Fruit fly (Drosophila melanogaster) whole organism, embryonic: ENCODE measurements around the gene Pits.
A peak's percentile ranks its signal among the peaks of the same experiment; 100 is the strongest.

Experiments used
- Blimp-1 ChIP-seq: fragments of 200-800 bp; sonication (Bioruptor generic); optimal IDR thresholded peaks from 3 replicates; lab custom pipeline; 2018; ENCODE audit warnings: missing biosample characterization, missing genetic modification characterization, mild to moderate bottlenecking, moderate library complexity, missing genetic modification reagents
- C15 ChIP-seq: fragments of 200-800 bp; sonication (Bioruptor generic); IDR thresholded peaks from 3 replicates; pipeline ENCODE4 v1.3.6; 2022; ENCODE audit warnings: missing biosample characterization, missing genetic modification characterization
- CG10147 ChIP-seq: fragments of 200-800 bp; sonication (Bioruptor generic); optimal IDR thresholded peaks from 2 replicates; lab custom pipeline; 2019; ENCODE audit warnings: missing biosample characterization, mild to moderate bottlenecking, missing genetic modification characterization, moderate library complexity
- CG11456 ChIP-seq: fragments of 200-800 bp; sonication (Bioruptor generic); IDR thresholded peaks from 3 replicates; pipeline ENCODE4 v1.3.6; 2022; ENCODE audit warnings: missing biosample characterization, missing genetic modification characterization
- CG12219 ChIP-seq: fragments of 200-800 bp; sonication (Bioruptor generic); optimal IDR thresholded peaks from 3 replicates; lab custom pipeline; 2018; ENCODE audit warnings: missing biosample characterization, mild to moderate bottlenecking, missing genetic modification characterization
- CG12659 ChIP-seq: fragments of 200-800 bp; sonication (Bioruptor generic); optimal IDR thresholded peaks from 3 replicates; lab custom pipeline; 2017; ENCODE audit warnings: mild to moderate bottlenecking, missing biosample characterization, missing genetic modification reagents, missing genetic modification characterization
- CG12942 ChIP-seq: fragments of 200-800 bp; sonication (Bioruptor generic); optimal IDR thresholded peaks from 3 replicates; lab custom pipeline; 2016; ENCODE audit warnings: missing biosample characterization, missing genetic modification characterization
- CG13287 ChIP-seq: fragments of 200-800 bp; sonication (Bioruptor generic); IDR thresholded peaks from 2 replicates; pipeline ENCODE4 v1.3.6; 2022; ENCODE audit warnings: missing biosample characterization, missing genetic modification characterization; ENCODE audit not compliant: partially characterized antibody
- CG14014 ChIP-seq: fragments of 200-800 bp; sonication (Bioruptor generic); IDR thresholded peaks from 2 replicates; pipeline ENCODE4 v1.3.6; 2022; ENCODE audit warnings: missing biosample characterization, missing genetic modification characterization
- CG15073 ChIP-seq: fragments of 200-800 bp; sonication (Bioruptor generic); optimal IDR thresholded peaks from 2 replicates; lab custom pipeline; 2016; ENCODE audit warnings: missing biosample characterization, missing genetic modification characterization
- CG15601 ChIP-seq: fragments of 200-800 bp; sonication (Bioruptor generic); optimal IDR thresholded peaks from 3 replicates; lab custom pipeline; 2019; ENCODE audit warnings: missing biosample characterization, mild to moderate bottlenecking, missing genetic modification characterization, moderate library complexity
- CG17361 ChIP-seq: fragments of 200-800 bp; sonication (Bioruptor generic); IDR thresholded peaks from 3 replicates; pipeline ENCODE4 v1.3.6; 2022; ENCODE audit warnings: missing biosample characterization, missing genetic modification characterization
- CG17912 ChIP-seq: fragments of 200-800 bp; sonication (Bioruptor generic); optimal IDR thresholded peaks from 2 replicates; lab custom pipeline; 2018; ENCODE audit warnings: missing biosample characterization, mild to moderate bottlenecking, missing genetic modification characterization
- CG2712 ChIP-seq: fragments of 200-800 bp; optimal IDR thresholded peaks from 3 replicates; lab custom pipeline; 2019; ENCODE audit warnings: missing biosample characterization, mild to moderate bottlenecking, missing genetic modification characterization, moderate library complexity
- CG30020 ChIP-seq: fragments of 200-800 bp; optimal IDR thresholded peaks from 2 replicates; lab custom pipeline; 2019; ENCODE audit warnings: missing biosample characterization, mild to moderate bottlenecking, missing genetic modification characterization, moderate library complexity
- CG30403 ChIP-seq: fragments of 200-800 bp; sonication (Bioruptor generic); optimal IDR thresholded peaks from 3 replicates; lab custom pipeline; 2016; ENCODE audit warnings: missing biosample characterization, missing genetic modification characterization
- CG30431 ChIP-seq: fragments of 200-800 bp; sonication (Bioruptor generic); optimal IDR thresholded peaks from 2 replicates; lab custom pipeline; 2017; ENCODE audit warnings: missing biosample characterization, missing genetic modification characterization
- CG3065 ChIP-seq: fragments of 200-800 bp; sonication (Bioruptor generic); optimal IDR thresholded peaks from 2 replicates; lab custom pipeline; 2016; ENCODE audit warnings: missing biosample characterization, missing genetic modification characterization
- CG31388 ChIP-seq: fragments of 200-800 bp; sonication (Bioruptor generic); optimal IDR thresholded peaks from 2 replicates; lab custom pipeline; 2016; ENCODE audit warnings: missing biosample characterization, missing genetic modification characterization
- CG3407 ChIP-seq: fragments of 200-800 bp; sonication (Bioruptor generic); optimal IDR thresholded peaks from 2 replicates; lab custom pipeline; 2018; ENCODE audit warnings: missing biosample characterization, mild to moderate bottlenecking, missing genetic modification characterization
- CG6254 ChIP-seq: fragments of 200-800 bp; sonication (Bioruptor generic); optimal IDR thresholded peaks from 3 replicates; lab custom pipeline; 2017; ENCODE audit warnings: mild to moderate bottlenecking, missing biosample characterization, missing genetic modification reagents, missing genetic modification characterization
- CG7745 ChIP-seq: fragments of 200-800 bp; sonication (Bioruptor generic); optimal IDR thresholded peaks from 2 replicates; lab custom pipeline; 2018; ENCODE audit warnings: missing biosample characterization, mild to moderate bottlenecking, missing genetic modification characterization, moderate library complexity
- CG8359 ChIP-seq: fragments of 200-800 bp; sonication (Bioruptor generic); optimal IDR thresholded peaks from 2 replicates; lab custom pipeline; 2017; ENCODE audit warnings: missing biosample characterization, mild to moderate bottlenecking, missing genetic modification characterization, borderline replicate concordance
- CG8478 ChIP-seq: fragments of >200 bp; optimal IDR thresholded peaks from 2 replicates; lab custom pipeline; 2018
- Camta ChIP-seq: fragments of 200-800 bp; sonication (Bioruptor generic); optimal IDR thresholded peaks from 2 replicates; lab custom pipeline; 2016; ENCODE audit warnings: missing biosample characterization, missing genetic modification characterization
- Dref ChIP-seq: fragments of 200-800 bp; sonication (Bioruptor generic); IDR thresholded peaks from 2 replicates; pipeline ENCODE4 v1.3.6; 2022; ENCODE audit warnings: missing biosample characterization, missing genetic modification characterization
- HmgD ChIP-seq: fragments of 200-800 bp; sonication (Bioruptor generic); optimal IDR thresholded peaks from 3 replicates; lab custom pipeline; 2016; ENCODE audit warnings: missing biosample characterization, missing genetic modification characterization
- Hr3 ChIP-seq: fragments of 200-800 bp; sonication (Bioruptor generic); optimal IDR thresholded peaks from 3 replicates; lab custom pipeline; 2016; ENCODE audit warnings: missing biosample characterization, missing genetic modification characterization
- Nf-YB ChIP-seq: fragments of 200-800 bp; sonication (Bioruptor generic); optimal IDR thresholded peaks from 3 replicates; lab custom pipeline; 2019; ENCODE audit warnings: missing biosample characterization, mild to moderate bottlenecking, missing genetic modification characterization, moderate library complexity
- Stat92E ChIP-seq, 3 experiments: fragments of >200 bp in 2 of 3; fragments of 200-800 bp in 1 of 3; sonication (Bioruptor generic) in 1 of 3; optimal IDR thresholded peaks; 2 replicates each; lab custom pipeline; 2017 to 2019; ENCODE audit warnings: missing biosample characterization in 3 of 3, missing genetic modification characterization in 3 of 3, mild to moderate bottlenecking in 1 of 3, moderate library complexity in 1 of 3
- al ChIP-seq: fragments of 200-800 bp; sonication (Bioruptor generic); IDR thresholded peaks from 2 replicates; pipeline ENCODE4 v1.3.6; 2022; ENCODE audit warnings: missing biosample characterization, missing genetic modification characterization
- cato ChIP-seq: fragments of 200-800 bp; sonication (Bioruptor generic); optimal IDR thresholded peaks from 2 replicates; lab custom pipeline; 2016; ENCODE audit warnings: missing biosample characterization, missing genetic modification characterization, borderline replicate concordance
- chn ChIP-seq: fragments of 200-800 bp; sonication (Bioruptor generic); optimal IDR thresholded peaks from 2 replicates; lab custom pipeline; 2016; ENCODE audit warnings: missing biosample characterization, missing genetic modification characterization
- dmrt11E ChIP-seq: fragments of 200-800 bp; sonication (Bioruptor generic); optimal IDR thresholded peaks from 3 replicates; lab custom pipeline; 2018; ENCODE audit warnings: missing biosample characterization, mild to moderate bottlenecking, missing genetic modification characterization, moderate library complexity
- dpn ChIP-seq, 2 experiments: fragments of 200-800 bp; sonication (Bioruptor generic); optimal IDR thresholded peaks; 3 replicates each; lab custom pipeline; 2016; ENCODE audit warnings: missing biosample characterization in 2 of 2, missing genetic modification characterization in 2 of 2
- fu2 ChIP-seq: fragments of 200-800 bp; sonication (Bioruptor generic); optimal IDR thresholded peaks from 2 replicates; lab custom pipeline; 2016; ENCODE audit warnings: missing biosample characterization, missing genetic modification characterization
- ken ChIP-seq: fragments of 200-800 bp; sonication (Bioruptor generic); IDR thresholded peaks from 3 replicates; pipeline ENCODE4 v1.3.6; 2022; ENCODE audit warnings: missing biosample characterization, missing genetic modification characterization
- lilli ChIP-seq: fragments of 200-800 bp; sonication (Bioruptor generic); optimal IDR thresholded peaks from 3 replicates; lab custom pipeline; 2016; ENCODE audit warnings: missing biosample characterization, missing genetic modification characterization
- maf-S ChIP-seq: fragments of 200-800 bp; sonication (Bioruptor generic); optimal IDR thresholded peaks from 2 replicates; lab custom pipeline; 2016; ENCODE audit warnings: missing biosample characterization, missing genetic modification characterization
- nom ChIP-seq: fragments of 200-800 bp; sonication (Bioruptor generic); optimal IDR thresholded peaks from 2 replicates; lab custom pipeline; 2017; ENCODE audit warnings: missing biosample characterization, missing genetic modification characterization, mild to moderate bottlenecking, moderate library complexity, missing genetic modification reagents
- psq ChIP-seq: fragments of 200-800 bp; sonication (Bioruptor generic); optimal IDR thresholded peaks from 2 replicates; lab custom pipeline; 2017; ENCODE audit warnings: missing biosample characterization, missing genetic modification characterization
- sc ChIP-seq, 3 experiments: fragments of >200 bp in 2 of 3; fragments of 200-800 bp in 1 of 3; sonication (Bioruptor generic) in 1 of 3; optimal IDR thresholded peaks; 2 replicates in 2 of 3; 3 replicates in 1 of 3; lab custom pipeline; 2017; ENCODE audit warnings: mild to moderate bottlenecking in 1 of 3, missing biosample characterization in 1 of 3, missing genetic modification characterization in 1 of 3, missing genetic modification reagents in 1 of 3
- seq ChIP-seq: fragments of 200-800 bp; sonication (Bioruptor generic); IDR thresholded peaks from 2 replicates; pipeline ENCODE4 v1.3.6; 2022; ENCODE audit warnings: missing biosample characterization, missing genetic modification characterization
- stwl ChIP-seq: fragments of 200-800 bp; sonication (Bioruptor generic); optimal IDR thresholded peaks from 3 replicates; lab custom pipeline; 2018; ENCODE audit warnings: missing biosample characterization, mild to moderate bottlenecking, missing genetic modification characterization, moderate library complexity
- tll ChIP-seq, 2 experiments: fragments of 200-800 bp in 1 of 2; fragments of >200 bp in 1 of 2; sonication (Bioruptor generic) in 1 of 2; optimal IDR thresholded peaks; 2 replicates each; lab custom pipeline; 2017 to 2019; ENCODE audit warnings: missing biosample characterization in 2 of 2, missing genetic modification characterization in 2 of 2, mild to moderate bottlenecking in 1 of 2, moderate library complexity in 1 of 2
- tup ChIP-seq: fragments of 200-800 bp; sonication (Bioruptor generic); optimal IDR thresholded peaks from 2 replicates; lab custom pipeline; 2016; ENCODE audit warnings: missing biosample characterization, mild to moderate bottlenecking, missing genetic modification characterization, moderate library complexity
- usp ChIP-seq: fragments of >200 bp; optimal IDR thresholded peaks from 2 replicates; lab custom pipeline; 2017; ENCODE audit warnings: missing biosample characterization, missing genetic modification characterization
- wor ChIP-seq: fragments of 200-800 bp; sonication (Bioruptor generic); IDR thresholded peaks from 2 replicates; pipeline ENCODE4 v1.3.6; 2022; ENCODE audit warnings: missing biosample characterization, missing genetic modification characterization
- zen ChIP-seq: fragments of 200-800 bp; sonication (Bioruptor generic); optimal IDR thresholded peaks from 3 replicates; lab custom pipeline; 2018; ENCODE audit warnings: missing biosample characterization, mild to moderate bottlenecking, missing genetic modification characterization, moderate library complexity

Pits gene

dm6 chrX:12546857-12547606 lies 36.0 kb downstream of the Pits start (continued):
- no peak for TF ChIP-seq CG3407 (GFP tag; lab: Kevin White, UChicago)
- TF ChIP-seq cato (GFP tag; lab: Kevin White, UChicago): no peak
- no peak for TF ChIP-seq CG14014 (GFP tag; lab: Robert Waterston, UW)
- TF ChIP-seq C15 (GFP tag; lab: Robert Waterston, UW): no peak
- no peak for TF ChIP-seq CG6254
- TF ChIP-seq CG11456 (GFP tag; lab: Robert Waterston, UW): no peak
- TF ChIP-seq HmgD: no peak
- TF ChIP-seq CG15073 (GFP tag; lab: Kevin White, UChicago): no peak
- TF ChIP-seq CG30020: no peak
- TF ChIP-seq usp (GFP tag; lab: Kevin White, UChicago): no peak
- TF ChIP-seq al: no peak
- no peak for TF ChIP-seq wor
- TF ChIP-seq psq: no peak
- TF ChIP-seq dpn (GFP tag; optimal IDR thresholded peaks at IDR 0.05; lab: Kevin White, UChicago): no peak
- TF ChIP-seq CG17361 (GFP tag; lab: Robert Waterston, UW): peak; percentile 60; the same call in 2 of the 3 replicates
- no peak for TF ChIP-seq fu2 (GFP tag; lab: Kevin White, UChicago)
- no peak for TF ChIP-seq stwl (tag; lab: Kevin White, UChicago)
- TF ChIP-seq CG3065 (GFP tag; lab: Kevin White, UChicago): no peak
- TF ChIP-seq seq (GFP tag; lab: Robert Waterston, UW): no peak
- TF ChIP-seq CG8359 (GFP tag; lab: Kevin White, UChicago): no peak
- no peak for TF ChIP-seq CG31388 (GFP tag; lab: Kevin White, UChicago)
- TF ChIP-seq Dref (GFP tag; lab: Robert Waterston, UW): no peak
- TF ChIP-seq CG17912: no peak
- TF ChIP-seq maf-S (GFP tag; lab: Kevin White, UChicago): no peak
- no peak for TF ChIP-seq ken
- TF ChIP-seq CG12942 (GFP tag; lab: Kevin White, UChicago): no peak
- TF ChIP-seq CG8478: no peak
- TF ChIP-seq CG30403: no peak
- no peak for TF ChIP-seq zen (tag; lab: Kevin White, UChicago)
- no peak for TF ChIP-seq tll (GFP tag; optimal IDR thresholded peaks at IDR 0.05; lab: Kevin White, UChicago)
- TF ChIP-seq sc (optimal IDR thresholded peaks at IDR 0.05; lab: Kevin White, UChicago): no peak
- peak; percentile 40 for TF ChIP-seq sc (GFP tag; optimal IDR thresholded peaks at IDR 0.05; lab: Kevin White, UChicago)
- TF ChIP-seq tup (GFP tag; lab: Kevin White, UChicago): no peak
- TF ChIP-seq chn: no peak
- TF ChIP-seq Hr3 (GFP tag; lab: Kevin White, UChicago): no peak
- no peak for TF ChIP-seq CG7745 (tag; lab: Kevin White, UChicago)
- no peak for TF ChIP-seq Nf-YB
- TF ChIP-seq lilli (GFP tag; lab: Kevin White, UChicago): no peak
- TF ChIP-seq CG2712: peak; percentile 36
- TF ChIP-seq Camta (GFP tag; lab: Kevin White, UChicago): no peak
- TF ChIP-seq CG10147 (GFP tag; lab: Kevin White, UChicago): peak; percentile 54
- TF ChIP-seq CG15601 (tag; lab: Kevin White, UChicago): no peak
- no peak for TF ChIP-seq CG12219 (GFP tag; lab: Kevin White, UChicago)
- no peak for TF ChIP-seq Stat92E (GFP tag; optimal IDR thresholded peaks at IDR 0.05; lab: Kevin White, UChicago)
- TF ChIP-seq dmrt11E (tag; lab: Kevin White, UChicago): peak; percentile 1
- TF ChIP-seq CG13287 (GFP tag; lab: Robert Waterston, UW): no peak
- no peak for TF ChIP-seq nom (GFP tag; lab: Kevin White, UChicago)
- TF ChIP-seq CG30431 (GFP tag; lab: Kevin White, UChicago): no peak
- TF ChIP-seq Blimp-1: peak; percentile 31
- TF ChIP-seq CG12659 (GFP tag; lab: Kevin White, UChicago): no peak
